Fruit fly (Drosophila melanogaster) Kc167 (cell line): ENCODE measurements around the gene sordd1.

Experiments used
- Myc ChIP-seq: fragments of >200 bp; optimal IDR thresholded peaks from 2 replicates; lab custom pipeline; 2017; ENCODE audit warnings: missing external identifiers
- h ChIP-seq: fragments of >200 bp; optimal IDR thresholded peaks from 3 replicates; lab custom pipeline; 2018; ENCODE audit warnings: missing external identifiers
- insv ChIP-seq: fragments of >200 bp; optimal IDR thresholded peaks from 3 replicates; lab custom pipeline; 2018; ENCODE audit warnings: missing external identifiers
- psq ChIP-seq: fragments of >200 bp; optimal IDR thresholded peaks from 2 replicates; lab custom pipeline; 2017; ENCODE audit warnings: missing external identifiers

dm6 chrX:15769457-15769856, 26.4 kb downstream of the sordd1 start, which contains the start of gene CG33172:
- TF ChIP-seq h (lab: Kevin White, UChicago) = no peak
- TF ChIP-seq insv (lab: Kevin White, UChicago) = no peak
- no peak for TF ChIP-seq Myc
- TF ChIP-seq psq (lab: Kevin White, UChicago) = no peak
